Worm (Caenorhabditis elegans) whole organism, L4/young adult: ENCODE measurements around the gene gpcp-2.
A peak's percentile ranks its signal among the peaks of the same experiment; 100 is the strongest.

Experiments used
- W03F9.2 ChIP-seq: fragments of 150-350 bp; optimal IDR thresholded peaks from 2 replicates; lab custom pipeline; 2014; ENCODE audit warnings: missing biosample characterization, missing genetic modification characterization
- dao-5 ChIP-seq: sonication (generic microtip); optimal IDR thresholded peaks from 2 replicates; lab custom pipeline; 2016; ENCODE audit warnings: missing genotype, missing genetic modification characterization, moderate library complexity, missing compliant biosample characterization
- him-1 ChIP-seq: sonication (generic microtip); optimal IDR thresholded peaks from 2 replicates; lab custom pipeline; 2016; ENCODE audit warnings: missing genotype, missing genetic modification reagents, missing genetic modification characterization, missing compliant biosample characterization

Gene gpcp-2

ce11 chrII:8047264-8047663 lies 25.9 kb downstream of the gpcp-2 start, which contains the start of gene apn-1:
Gene apn-1, plus strand, starts transcription at chrII:8047564.
- TF ChIP-seq him-1 (tag; lab: Kevin White, UChicago) (no peak), dao-5 (tag; lab: Kevin White, UChicago) (no peak), W03F9.2 (tag; lab: Kevin White, UChicago) (no peak)

- TF ChIP-seq dao-5 (tag; lab: Kevin White, UChicago) (no peak), him-1 (tag; lab: Kevin White, UChicago) (no peak), W03F9.2 (tag; lab: Kevin White, UChicago) (no peak)
These were observed 30.9 kb downstream of the gpcp-2 start, which contains the start of gene T05H10.1 for ce11 chrII:8042289-8042688. Gene T05H10.1, plus strand, starts transcription at chrII:8042589.

- TF ChIP-seq W03F9.2 (tag; lab: Kevin White, UChicago) (peak; percentile 38), him-1 (tag; lab: Kevin White, UChicago) (no peak)
These were observed 31.5 kb downstream of the gpcp-2 start for ce11 chrII:8041642-8042041.

- TF ChIP-seq him-1 (tag; lab: Kevin White, UChicago), result no peak
- peak; percentile 77 for TF ChIP-seq W03F9.2 (tag; lab: Kevin White, UChicago)
- TF ChIP-seq dao-5 (tag; lab: Kevin White, UChicago), result no peak
These were observed 33.8 kb downstream of the gpcp-2 start, which contains the start of the genes ubh-4 and algn-6 for ce11 chrII:8039416-8039815. Gene ubh-4, minus strand, starts transcription at chrII:8039597. Gene algn-6, plus strand, starts transcription at chrII:8039802.

ce11 chrII:8037863-8038262 lies 35.3 kb downstream of the gpcp-2 start, which contains the start of gene C08B11.9:
Gene C08B11.9, minus strand, starts transcription at chrII:8038169.
- TF ChIP-seq him-1 (tag; lab: Kevin White, UChicago) (no peak), dao-5 (tag; lab: Kevin White, UChicago) (no peak), W03F9.2 (tag; lab: Kevin White, UChicago) (no peak)

- TF ChIP-seq him-1 (tag; lab: Kevin White, UChicago), result no peak
- no peak for TF ChIP-seq dao-5 (tag; lab: Kevin White, UChicago)
- no peak for TF ChIP-seq W03F9.2 (tag; lab: Kevin White, UChicago)
These were observed 35.9 kb downstream of the gpcp-2 start, which contains the start of gene arp-6 for ce11 chrII:8037246-8037645. Gene arp-6, minus strand, starts transcription at chrII:8037346.

- no peak for TF ChIP-seq him-1 (tag; lab: Kevin White, UChicago)
- no peak for TF ChIP-seq dao-5 (tag; lab: Kevin White, UChicago)
- no peak for TF ChIP-seq W03F9.2 (tag; lab: Kevin White, UChicago)
These were observed 37.5 kb downstream of the gpcp-2 start, which contains the start of gene sap-49 for ce11 chrII:8035667-8036066. Gene sap-49, minus strand, starts transcription at chrII:8035767.

- TF ChIP-seq him-1 (tag; lab: Kevin White, UChicago), result no peak
- no peak for TF ChIP-seq W03F9.2 (tag; lab: Kevin White, UChicago)
- no peak for TF ChIP-seq dao-5 (tag; lab: Kevin White, UChicago)
These were observed 38.6 kb downstream of the gpcp-2 start for ce11 chrII:8034617-8035016.

ce11 chrII:8034008-8034407 lies 39.2 kb downstream of the gpcp-2 start:
- TF ChIP-seq dao-5 (tag; lab: Kevin White, UChicago), result no peak
- no peak for TF ChIP-seq W03F9.2 (tag; lab: Kevin White, UChicago)
- TF ChIP-seq him-1 (tag; lab: Kevin White, UChicago), result no peak

- no peak for TF ChIP-seq W03F9.2 (tag; lab: Kevin White, UChicago)
- no peak for TF ChIP-seq him-1 (tag; lab: Kevin White, UChicago)
- TF ChIP-seq dao-5 (tag; lab: Kevin White, UChicago), result no peak
These were observed 40.5 kb downstream of the gpcp-2 start, which contains the start of gene nrf-6 for ce11 chrII:8032657-8033056. Gene nrf-6, minus strand, starts transcription at chrII:8032708.

ce11 chrII:8028730-8029129 lies 44.4 kb downstream of the gpcp-2 start:
- TF ChIP-seq W03F9.2 (tag; lab: Kevin White, UChicago) (no peak), dao-5 (tag; lab: Kevin White, UChicago) (no peak), him-1 (tag; lab: Kevin White, UChicago) (no peak)

- TF ChIP-seq him-1 (tag; lab: Kevin White, UChicago) (peak; percentile 93), dao-5 (tag; lab: Kevin White, UChicago) (peak; percentile 70), W03F9.2 (tag; lab: Kevin White, UChicago) (no peak)
These were observed 44.9 kb downstream of the gpcp-2 start for ce11 chrII:8028246-8028694.

ce11 chrII:8027663-8028062 lies 45.5 kb downstream of the gpcp-2 start, which contains the start of gene swsn-7:
Gene swsn-7, minus strand, starts transcription at chrII:8027763.
- no peak for TF ChIP-seq W03F9.2 (tag; lab: Kevin White, UChicago)
- TF ChIP-seq him-1 (tag; lab: Kevin White, UChicago), result no peak
- TF ChIP-seq dao-5 (tag; lab: Kevin White, UChicago), result no peak

- no peak for TF ChIP-seq dao-5 (tag; lab: Kevin White, UChicago)
- no peak for TF ChIP-seq W03F9.2 (tag; lab: Kevin White, UChicago)
- TF ChIP-seq him-1 (tag; lab: Kevin White, UChicago), result no peak
These were observed 50.7 kb downstream of the gpcp-2 start, which contains the start of gene hda-2 for ce11 chrII:8022461-8022860. Gene hda-2, minus strand, starts transcription at chrII:8022561.
